Fruit fly (Drosophila melanogaster): ENCODE results near the gene CG13928.

CG13928 gene

DNA sequence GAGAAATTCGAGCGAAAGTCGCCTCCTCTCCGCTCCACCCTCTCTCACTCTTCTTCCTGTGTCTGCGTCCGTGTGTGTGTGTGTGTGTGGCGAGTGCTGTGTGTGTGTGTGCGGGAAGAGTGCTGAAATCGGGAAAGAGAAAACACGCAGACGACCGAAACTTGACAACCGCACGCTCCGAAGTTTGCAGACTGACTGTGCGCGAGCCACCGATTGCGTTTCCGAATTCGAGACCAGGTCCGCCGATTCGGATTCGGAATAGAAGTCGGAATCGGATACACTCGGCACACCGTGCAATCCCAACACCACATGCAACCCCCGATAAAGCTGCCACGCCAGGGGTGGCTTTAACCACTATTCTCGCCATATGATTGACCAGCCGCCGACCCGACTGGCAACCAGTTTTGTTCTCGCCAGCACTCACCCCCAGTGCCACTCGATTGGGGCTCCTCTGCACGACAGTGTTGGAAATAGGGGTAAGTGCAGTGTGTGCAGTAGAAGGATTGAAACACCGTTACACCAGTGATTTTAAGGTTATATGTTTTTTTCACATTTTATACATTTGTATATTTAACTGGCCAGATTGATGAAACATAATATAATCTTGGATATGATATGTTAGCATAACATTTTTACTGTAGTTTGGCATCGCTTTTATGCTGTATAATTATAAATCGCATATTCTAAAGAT, at the start of gene CG13928:
CG13928 (minus strand) TSS at position 202 of the 691 bp plus-strand sequence.
- TF ChIP-seq CG5204 (GFP tag; optimal IDR thresholded peaks at IDR 0.05) (peak; percentile 35), Clk (GFP tag; optimal IDR thresholded peaks at IDR 0.05) (peak; percentile 50), CG7101 (tag; optimal IDR thresholded peaks at IDR 0.05) (no peak), cic (GFP tag; optimal IDR thresholded peaks at IDR 0.05) (peak; percentile 35), toe (GFP tag; optimal IDR thresholded peaks at IDR 0.05) (peak; percentile 44), CG7045 (GFP tag; optimal IDR thresholded peaks at IDR 0.05) (peak; percentile 13), CG1620 (GFP tag; optimal IDR thresholded peaks at IDR 0.05) (no peak)

DNA sequence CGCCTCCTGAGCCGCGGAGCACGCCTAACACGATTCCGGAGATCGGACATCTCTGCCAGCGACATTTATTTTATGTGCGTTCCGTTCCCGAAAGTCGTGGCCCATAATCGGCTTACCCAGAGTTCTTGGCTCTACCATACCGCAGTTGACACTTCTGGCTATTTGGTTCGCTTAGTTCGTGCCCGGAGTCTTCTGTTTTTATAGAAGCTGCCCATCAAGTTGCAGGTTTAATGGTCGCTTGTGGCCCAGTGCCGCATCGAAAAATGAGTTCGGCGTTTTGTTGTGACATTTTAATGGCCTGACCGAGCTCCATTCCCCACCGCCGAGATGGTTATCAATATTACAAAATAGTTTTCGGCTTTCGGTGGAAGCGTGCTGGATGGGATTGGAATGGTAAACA, 48.0 kb upstream of the CG13928 start:
- TF ChIP-seq Hr96 (GFP tag; optimal IDR thresholded peaks at IDR 0.05) (no peak), CG33017 (tag; optimal IDR thresholded peaks at IDR 0.05) (no peak), Clk (GFP tag; optimal IDR thresholded peaks at IDR 0.05) (no peak), ovo (GFP tag; optimal IDR thresholded peaks at IDR 0.05) (no peak), CG7045 (GFP tag; optimal IDR thresholded peaks at IDR 0.05) (no peak), cnc (optimal IDR thresholded peaks at IDR 0.05) (no peak), CG12768 (GFP tag; optimal IDR thresholded peaks at IDR 0.05) (no peak), kay (GFP tag; ENCODE audit: borderline replicate concordance) (no peak), bab1 (GFP tag; optimal IDR thresholded peaks at IDR 0.05) (no peak), CG5204 (GFP tag; optimal IDR thresholded peaks at IDR 0.05) (no peak), cic (GFP tag; optimal IDR thresholded peaks at IDR 0.05) (no peak), CG7101 (tag; optimal IDR thresholded peaks at IDR 0.05) (no peak), toe (GFP tag; optimal IDR thresholded peaks at IDR 0.05) (no peak), pad (GFP tag; optimal IDR thresholded peaks at IDR 0.05) (no peak), Crg-1 (GFP tag; optimal IDR thresholded peaks at IDR 0.05) (no peak)

DNA sequence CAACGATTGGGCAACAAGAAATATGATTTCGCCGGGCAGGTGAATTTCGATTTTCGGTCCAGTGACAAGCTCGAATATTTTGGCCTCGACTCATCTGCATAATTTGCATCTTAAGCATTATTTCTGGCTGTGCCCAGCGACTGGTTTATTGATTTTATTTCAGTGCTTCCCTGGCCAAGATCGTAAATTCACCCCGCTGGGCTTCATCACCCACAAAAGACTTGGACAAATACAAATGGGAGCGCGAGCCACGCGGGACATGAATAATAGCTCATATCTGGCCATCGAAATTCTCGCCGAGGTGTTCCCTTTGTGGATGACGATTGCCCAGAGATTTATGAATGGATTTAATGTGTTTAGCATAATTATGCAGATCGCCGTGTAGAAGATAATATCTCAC, 47.1 kb upstream of the CG13928 start:
- TF ChIP-seq Crg-1 (GFP tag; optimal IDR thresholded peaks at IDR 0.05) = no peak
- TF ChIP-seq CG7101 (tag; optimal IDR thresholded peaks at IDR 0.05) = no peak
- no peak for TF ChIP-seq ovo (GFP tag; optimal IDR thresholded peaks at IDR 0.05)
- TF ChIP-seq toe (GFP tag; optimal IDR thresholded peaks at IDR 0.05) = no peak
- no peak for TF ChIP-seq CG12768 (GFP tag; optimal IDR thresholded peaks at IDR 0.05)
- no peak for TF ChIP-seq Mnt (GFP tag; optimal IDR thresholded peaks at IDR 0.05)
- no peak for TF ChIP-seq tj (GFP tag; optimal IDR thresholded peaks at IDR 0.05)
- no peak for TF ChIP-seq kay (GFP tag; ENCODE audit: borderline replicate concordance)
- no peak for TF ChIP-seq Hr96 (GFP tag; optimal IDR thresholded peaks at IDR 0.05)
- TF ChIP-seq CG14711 (tag; optimal IDR thresholded peaks at IDR 0.05) = no peak
- no peak for TF ChIP-seq CG1620 (GFP tag; optimal IDR thresholded peaks at IDR 0.05)
- TF ChIP-seq Clk (GFP tag; optimal IDR thresholded peaks at IDR 0.05) = no peak
- no peak for TF ChIP-seq CG11617 (GFP tag; optimal IDR thresholded peaks at IDR 0.05)
- no peak for TF ChIP-seq CG7045 (GFP tag; optimal IDR thresholded peaks at IDR 0.05)
- TF ChIP-seq CG5204 (GFP tag; optimal IDR thresholded peaks at IDR 0.05) = no peak
- no peak for TF ChIP-seq cnc (optimal IDR thresholded peaks at IDR 0.05)
- TF ChIP-seq CG33017 (tag; optimal IDR thresholded peaks at IDR 0.05) = no peak

DNA sequence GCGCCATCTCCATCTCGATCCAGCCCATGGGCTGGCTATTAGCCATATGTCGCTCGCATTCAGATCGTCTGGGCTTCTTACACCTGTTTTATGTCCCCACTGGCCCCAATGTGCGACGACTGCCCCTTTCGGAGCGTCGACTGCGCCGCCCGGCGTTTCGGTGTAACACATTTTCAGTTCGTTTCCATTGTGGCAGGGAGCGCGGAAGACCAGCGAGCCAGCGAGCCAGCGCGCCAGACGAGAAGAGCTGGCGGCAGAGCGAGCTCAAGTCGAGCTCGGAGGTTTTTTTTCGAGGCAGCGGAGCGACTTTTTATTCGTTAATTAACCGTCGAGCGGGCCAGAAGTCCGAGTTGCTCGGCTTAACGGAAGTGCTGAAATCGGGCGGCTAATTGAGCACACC, 46.2 kb upstream of the CG13928 start, which contains the start of gene CG7991:
CG7991 (plus strand) TSS at position 329 of the 400 bp plus-strand sequence.
- TF ChIP-seq Clk (GFP tag; optimal IDR thresholded peaks at IDR 0.05) (no peak), Mnt (GFP tag; optimal IDR thresholded peaks at IDR 0.05) (no peak), CG14711 (tag; optimal IDR thresholded peaks at IDR 0.05) (no peak), Crg-1 (GFP tag; optimal IDR thresholded peaks at IDR 0.05) (no peak), bab1 (GFP tag; optimal IDR thresholded peaks at IDR 0.05) (no peak), cic (GFP tag; optimal IDR thresholded peaks at IDR 0.05) (no peak), CG33017 (tag; optimal IDR thresholded peaks at IDR 0.05) (no peak), CG11617 (GFP tag; optimal IDR thresholded peaks at IDR 0.05) (no peak), toe (GFP tag; optimal IDR thresholded peaks at IDR 0.05) (no peak)

DNA sequence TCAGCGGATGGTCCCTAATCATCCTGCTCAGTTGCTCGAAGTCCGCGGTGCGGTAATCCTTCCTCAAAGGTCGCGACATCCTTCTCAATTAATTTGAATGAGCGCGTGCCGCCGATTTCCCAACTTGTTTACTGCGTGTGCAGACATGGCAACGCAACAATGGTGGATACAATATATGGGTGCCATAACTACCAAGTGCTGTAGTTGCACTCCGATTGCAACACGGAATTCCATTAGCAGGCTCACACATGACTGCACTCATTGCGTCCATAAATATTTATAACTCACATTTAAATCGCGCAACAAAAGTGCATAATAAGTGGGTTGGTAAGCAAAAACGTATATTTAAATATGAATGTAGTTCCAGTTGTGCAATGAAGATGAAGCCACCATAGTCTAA, 44.5 kb upstream of the CG13928 start, which contains the start of gene CG13930:
CG13930 (minus strand) TSS at position 101 of the 400 bp plus-strand sequence.
- TF ChIP-seq CG7101 (tag; optimal IDR thresholded peaks at IDR 0.05) (no peak), tj (GFP tag; optimal IDR thresholded peaks at IDR 0.05) (no peak), Clk (GFP tag; optimal IDR thresholded peaks at IDR 0.05) (no peak), bab1 (GFP tag; optimal IDR thresholded peaks at IDR 0.05) (no peak), CG12768 (GFP tag; optimal IDR thresholded peaks at IDR 0.05) (no peak), kay (GFP tag; ENCODE audit: borderline replicate concordance) (no peak), Hr96 (GFP tag; optimal IDR thresholded peaks at IDR 0.05) (no peak), pad (GFP tag; optimal IDR thresholded peaks at IDR 0.05) (no peak), Mnt (GFP tag; optimal IDR thresholded peaks at IDR 0.05) (no peak), CG7045 (GFP tag; optimal IDR thresholded peaks at IDR 0.05) (no peak), CG11617 (GFP tag; optimal IDR thresholded peaks at IDR 0.05) (no peak), cnc (optimal IDR thresholded peaks at IDR 0.05) (no peak), ovo (GFP tag; optimal IDR thresholded peaks at IDR 0.05) (no peak), CG5204 (GFP tag; optimal IDR thresholded peaks at IDR 0.05) (no peak), Crg-1 (GFP tag; optimal IDR thresholded peaks at IDR 0.05) (no peak), CG33017 (tag; optimal IDR thresholded peaks at IDR 0.05) (no peak)

DNA sequence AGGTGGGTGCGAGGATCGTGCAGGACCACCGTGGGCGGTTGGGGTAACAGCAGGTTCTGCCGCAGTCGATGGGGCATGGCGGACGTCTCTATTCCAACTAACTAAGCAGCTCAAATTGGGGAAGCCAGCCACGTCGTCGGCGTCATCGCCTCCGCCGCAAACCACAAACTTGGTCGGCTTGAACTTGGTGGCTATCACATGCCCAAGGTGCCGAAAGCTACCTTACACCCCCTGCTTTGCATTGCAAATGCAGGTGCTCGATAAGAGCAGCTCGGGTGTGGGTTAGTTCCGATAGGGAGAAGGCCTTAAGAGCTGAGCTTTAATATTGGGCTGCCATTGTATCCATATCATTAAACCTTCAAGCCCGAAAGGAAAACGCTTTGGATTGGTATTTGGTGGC, 41.8 kb upstream of the CG13928 start, which contains the start of gene RabX5:
RabX5 (minus strand) TSS at position 101 of the 400 bp plus-strand sequence.
- no peak for TF ChIP-seq CG7045 (GFP tag; optimal IDR thresholded peaks at IDR 0.05)
- no peak for TF ChIP-seq CG33017 (tag; optimal IDR thresholded peaks at IDR 0.05)
- no peak for TF ChIP-seq CG12768 (GFP tag; optimal IDR thresholded peaks at IDR 0.05)
- no peak for TF ChIP-seq Mnt (GFP tag; optimal IDR thresholded peaks at IDR 0.05)
- no peak for TF ChIP-seq tj (GFP tag; optimal IDR thresholded peaks at IDR 0.05)
- no peak for TF ChIP-seq bab1 (GFP tag; optimal IDR thresholded peaks at IDR 0.05)
- TF ChIP-seq CG5204 (GFP tag; optimal IDR thresholded peaks at IDR 0.05) = no peak

Data from whole organism, adult.